Fruit fly (Drosophila melanogaster) whole organism, larva: ENCODE measurements around the gene CG13312.

Experiments used
- noc ChIP-seq: fragments of 200-800 bp; sonication (Bioruptor generic); optimal IDR thresholded peaks from 3 replicates; lab custom pipeline; 2019; ENCODE audit warnings: missing biosample characterization, mild to moderate bottlenecking, missing genetic modification characterization, moderate library complexity

CG13312 gene

dm6 chr3L:8808244-8808643, 1.2 kb upstream of the CG13312 start, which contains the start of gene CG13308:
CG13308 (plus strand) TSS chr3L:8808544.
- TF ChIP-seq noc (tag; lab: Kevin White, UChicago) = no peak

dm6 chr3L:8804082-8804814, 2.8 kb downstream of the CG13312 start, which contains the start of the genes CG32023 and CG34427:
CG32023 (minus strand) TSS chr3L:8804182.
CG34427 (plus strand) TSS chr3L:8804764.
- TF ChIP-seq noc (tag; lab: Kevin White, UChicago) = no peak

dm6 chr3L:8802064-8802463, 4.9 kb downstream of the CG13312 start, which contains the start of the genes CG13311 and CG34426:
CG13311 (minus strand) TSS chr3L:8802164.
CG34426 (plus strand) TSS chr3L:8802463.
- no peak for TF ChIP-seq noc (tag; lab: Kevin White, UChicago)

dm6 chr3L:8800432-8800831, 6.6 kb downstream of the CG13312 start, which contains the start of gene CG13310:
CG13310 (minus strand) TSS chr3L:8800532.
- TF ChIP-seq noc (tag; lab: Kevin White, UChicago) = no peak

dm6 chr3L:8798539-8798938, 8.5 kb downstream of the CG13312 start:
- TF ChIP-seq noc (tag; lab: Kevin White, UChicago) = no peak

- TF ChIP-seq noc (tag; lab: Kevin White, UChicago) = no peak
Measured at dm6 chr3L:8798129-8798528, 8.9 kb downstream of the CG13312 start.

dm6 chr3L:8788445-8788844, 18.6 kb downstream of the CG13312 start, which contains the start of gene Acbp5:
Acbp5 (minus strand) TSS chr3L:8788545.
- no peak for TF ChIP-seq noc (tag; lab: Kevin White, UChicago)

dm6 chr3L:8787701-8788100, 19.3 kb downstream of the CG13312 start:
- peak; percentile 44 for TF ChIP-seq noc (tag; lab: Kevin White, UChicago)

dm6 chr3L:8787240-8787639, 19.8 kb downstream of the CG13312 start:
- TF ChIP-seq noc (tag; lab: Kevin White, UChicago) = no peak

- no peak for TF ChIP-seq noc (tag; lab: Kevin White, UChicago)
Measured at dm6 chr3L:8783299-8783698, 23.7 kb downstream of the CG13312 start.

- TF ChIP-seq noc (tag; lab: Kevin White, UChicago) = no peak
Measured at dm6 chr3L:8781993-8782392, 25.0 kb downstream of the CG13312 start.

- peak; percentile 28 for TF ChIP-seq noc (tag; lab: Kevin White, UChicago)
Measured at dm6 chr3L:8780723-8781296, 26.2 kb downstream of the CG13312 start.

dm6 chr3L:8777313-8777924, 29.6 kb downstream of the CG13312 start:
- no peak for TF ChIP-seq noc (tag; lab: Kevin White, UChicago)

dm6 chr3L:8774974-8775731, 31.9 kb downstream of the CG13312 start:
- TF ChIP-seq noc (tag; lab: Kevin White, UChicago) = no peak

- TF ChIP-seq noc (tag; lab: Kevin White, UChicago) = no peak
Measured at dm6 chr3L:8773713-8774112, 33.3 kb downstream of the CG13312 start.
